Worm (Caenorhabditis elegans) whole organism, late embryonic: ENCODE measurements around the gene F39F10.3.
"Not testable (repeated sequence)": the region's sequence is repeated elsewhere in the genome, so short reads cannot be mapped to it uniquely, and the experiment has no call there.

ENCODE experiments used
- F13H6.1 ChIP-seq: sonication (generic microtip); optimal IDR thresholded peaks from 2 replicates; lab custom pipeline; 2016; ENCODE audit warnings: missing genetic modification characterization, missing compliant biosample characterization
- K09A11.1 ChIP-seq: sonication (generic microtip); optimal IDR thresholded peaks from 2 replicates; lab custom pipeline; 2017; ENCODE audit warnings: antibody characterized with exemption, mild to moderate bottlenecking, missing genetic modification characterization, missing compliant biosample characterization; ENCODE audit not compliant: insufficient read depth
- T23F11.4 ChIP-seq: fragments of 200-800 bp; sonication (Bioruptor generic); optimal IDR thresholded peaks from 2 replicates; lab custom pipeline; 2018; ENCODE audit warnings: mild to moderate bottlenecking, missing genetic modification characterization, missing compliant biosample characterization
- ceh-14 ChIP-seq: sonication (generic microtip); optimal IDR thresholded peaks from 2 replicates; lab custom pipeline; 2016; ENCODE audit warnings: missing genotype, missing genetic modification characterization, missing compliant biosample characterization
- ceh-2 ChIP-seq: sonication (generic microtip); optimal IDR thresholded peaks from 2 replicates; lab custom pipeline; 2016; ENCODE audit warnings: missing genotype, missing genetic modification characterization, missing compliant biosample characterization
- ceh-24 ChIP-seq: sonication (generic microtip); optimal IDR thresholded peaks from 2 replicates; lab custom pipeline; 2016; ENCODE audit warnings: mild to moderate bottlenecking, missing genetic modification characterization, missing compliant biosample characterization
- ceh-30 ChIP-seq: fragments of 150-350 bp; optimal IDR thresholded peaks from 2 replicates; lab custom pipeline; 2014; ENCODE audit warnings: missing biosample characterization, missing genetic modification characterization
- ceh-31 ChIP-seq: sonication (generic microtip); optimal IDR thresholded peaks from 2 replicates; lab custom pipeline; 2016; ENCODE audit warnings: missing genetic modification characterization, missing compliant biosample characterization
- ceh-48 ChIP-seq: sonication (generic microtip); optimal IDR thresholded peaks from 2 replicates; lab custom pipeline; 2016; ENCODE audit warnings: missing genetic modification characterization, inconsistent platforms, missing compliant biosample characterization
- che-1 ChIP-seq: sonication (generic microtip); optimal IDR thresholded peaks from 2 replicates; lab custom pipeline; 2016; ENCODE audit warnings: mild to moderate bottlenecking, missing genetic modification characterization, missing compliant biosample characterization
- dmd-4 ChIP-seq: sonication (generic microtip); optimal IDR thresholded peaks from 2 replicates; lab custom pipeline; 2016; ENCODE audit warnings: borderline replicate concordance, missing genetic modification characterization, missing compliant biosample characterization
- elt-2 ChIP-seq: sonication (generic microtip); optimal IDR thresholded peaks from 2 replicates; lab custom pipeline; 2016; ENCODE audit warnings: missing genetic modification reagents, missing genetic modification characterization, missing compliant biosample characterization
- elt-4 ChIP-seq: sonication (generic microtip); optimal IDR thresholded peaks from 2 replicates; lab custom pipeline; 2016; ENCODE audit warnings: missing genetic modification characterization, missing compliant biosample characterization
- fax-1 ChIP-seq: sonication (generic microtip); optimal IDR thresholded peaks from 2 replicates; lab custom pipeline; 2016; ENCODE audit warnings: missing genotype, missing genetic modification characterization, missing compliant biosample characterization
- fkh-6 ChIP-seq: sonication (generic microtip); optimal IDR thresholded peaks from 2 replicates; lab custom pipeline; 2016; ENCODE audit warnings: missing genetic modification characterization, missing compliant biosample characterization
- gmeb-2 ChIP-seq: sonication (generic microtip); optimal IDR thresholded peaks from 2 replicates; lab custom pipeline; 2016; ENCODE audit warnings: missing genetic modification characterization, inconsistent platforms, missing compliant biosample characterization
- hlh-15 ChIP-seq: sonication (generic microtip); optimal IDR thresholded peaks from 2 replicates; lab custom pipeline; 2016; ENCODE audit warnings: missing genetic modification characterization, missing compliant biosample characterization
- hlh-30 ChIP-seq: sonication (generic microtip); optimal IDR thresholded peaks from 2 replicates; lab custom pipeline; 2017; ENCODE audit warnings: antibody characterized with exemption, missing genetic modification characterization, missing compliant biosample characterization; ENCODE audit not compliant: insufficient read depth
- hlh-6 ChIP-seq: sonication (generic microtip); optimal IDR thresholded peaks from 2 replicates; lab custom pipeline; 2016; ENCODE audit warnings: missing genotype, missing genetic modification characterization, missing compliant biosample characterization
- mec-3 ChIP-seq: sonication (generic microtip); optimal IDR thresholded peaks from 2 replicates; lab custom pipeline; 2016; ENCODE audit warnings: borderline replicate concordance, missing genetic modification characterization, missing compliant biosample characterization
- nfya-1 ChIP-seq: sonication (generic microtip); optimal IDR thresholded peaks from 2 replicates; lab custom pipeline; 2017; ENCODE audit warnings: missing genetic modification characterization, mild to moderate bottlenecking, missing compliant biosample characterization, antibody characterized with exemption, moderate library complexity
- npax-4 ChIP-seq: sonication (generic microtip); optimal IDR thresholded peaks from 2 replicates; lab custom pipeline; 2016; ENCODE audit warnings: missing genetic modification characterization, missing compliant biosample characterization
- pat-9 ChIP-seq: fragments of 200-800 bp; sonication (Bioruptor generic); optimal IDR thresholded peaks from 2 replicates; lab custom pipeline; 2018; ENCODE audit warnings: mild to moderate bottlenecking, missing genetic modification characterization, moderate library complexity, missing compliant biosample characterization
- pha-4 ChIP-seq: fragments of 150-350 bp; optimal IDR thresholded peaks from 2 replicates; lab custom pipeline; 2018; ENCODE audit warnings: missing biosample characterization, missing genetic modification reagents, missing genetic modification characterization
- pros-1 ChIP-seq: fragments of 150-350 bp; optimal IDR thresholded peaks from 2 replicates; lab custom pipeline; 2014; ENCODE audit warnings: missing biosample characterization, missing genetic modification reagents, missing genetic modification characterization
- tbx-2 ChIP-seq: sonication (generic microtip); optimal IDR thresholded peaks from 2 replicates; lab custom pipeline; 2016; ENCODE audit warnings: missing genetic modification characterization, missing compliant biosample characterization
- tbx-7 ChIP-seq: sonication (generic microtip); optimal IDR thresholded peaks from 2 replicates; lab custom pipeline; 2016; ENCODE audit warnings: missing genotype, missing genetic modification characterization, missing compliant biosample characterization
- ttx-3 ChIP-seq: sonication (generic microtip); optimal IDR thresholded peaks from 2 replicates; lab custom pipeline; 2016; ENCODE audit warnings: missing genetic modification reagents, missing genetic modification characterization, missing compliant biosample characterization
- unc-3 ChIP-seq, 2 experiments: fragments of 200-800 bp in 1 of 2; sonication (Bioruptor generic) in 1 of 2; sonication (generic microtip) in 1 of 2; conservative IDR thresholded peaks in 1 of 2; optimal IDR thresholded peaks in 1 of 2; 2 replicates each; pipeline versions ENCODE4 v1.3.6 to Lab custom; 2016 to 2022; ENCODE audit warnings: missing compliant biosample characterization in 2 of 2, missing genetic modification characterization in 2 of 2, missing genetic modification reagents in 1 of 2
- unc-42 ChIP-seq: sonication (generic microtip); optimal IDR thresholded peaks from 2 replicates; lab custom pipeline; 2016; ENCODE audit warnings: missing genotype, missing genetic modification characterization, missing compliant biosample characterization
- unc-55 ChIP-seq: sonication (generic microtip); optimal IDR thresholded peaks from 2 replicates; lab custom pipeline; 2017; ENCODE audit warnings: missing biosample characterization, missing genetic modification reagents, missing genetic modification characterization
- zip-5 ChIP-seq: sonication (generic microtip); optimal IDR thresholded peaks from 2 replicates; lab custom pipeline; 2016; ENCODE audit warnings: missing genetic modification characterization, missing compliant biosample characterization

F39F10.3 gene

DNA sequence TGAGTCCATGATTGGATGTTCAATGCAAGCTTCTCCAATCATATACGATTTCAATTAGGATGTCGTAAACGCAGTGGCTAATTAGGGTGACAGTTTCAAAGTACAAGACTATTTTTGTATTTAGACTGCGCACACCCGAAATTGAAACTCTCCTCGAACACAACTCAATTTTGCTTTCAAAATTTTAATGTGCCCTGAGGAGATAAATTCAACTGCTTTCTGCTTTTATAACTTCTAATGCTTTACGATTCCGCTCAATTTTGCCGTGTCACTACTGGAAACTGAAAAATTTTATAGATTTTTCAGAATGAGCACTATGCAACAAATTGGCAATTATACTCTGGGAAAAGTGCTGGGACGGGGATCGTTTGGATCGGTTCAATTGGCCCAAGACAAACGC, 2.8 kb downstream of the F39F10.3 start, which contains the start of gene F39F10.2:
F39F10.2 (plus strand) TSS at position 301 of the 400 bp plus-strand sequence.
- TF ChIP-seq gmeb-2 (tag; lab: Kevin White, UChicago), result no peak
- no peak for TF ChIP-seq fkh-6
- no peak for TF ChIP-seq ceh-48

DNA sequence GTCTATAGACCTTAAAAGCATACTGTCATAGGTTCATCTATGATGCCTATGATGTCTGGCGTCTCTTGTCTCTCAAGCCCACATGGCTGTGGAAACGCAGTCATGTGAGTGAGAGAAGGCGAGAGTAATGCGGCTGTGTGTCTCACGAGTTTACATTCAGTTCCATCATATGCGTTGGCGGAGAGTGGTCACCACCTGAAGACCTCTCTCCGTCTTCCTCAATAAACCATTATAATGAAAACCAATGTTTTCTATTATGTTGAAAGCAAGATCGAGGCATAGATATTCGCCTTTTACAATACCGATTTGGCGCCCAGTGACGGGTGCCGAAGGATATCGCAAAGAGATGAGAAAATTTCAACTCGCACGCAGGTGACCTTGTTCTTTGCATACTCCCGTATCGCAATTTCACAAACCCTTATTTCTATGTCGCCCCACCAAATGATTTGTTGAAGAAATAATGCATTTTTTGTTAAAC, 10.2 kb downstream of the F39F10.3 start:
- TF ChIP-seq unc-55 (GFP tag; lab: Kevin White, UChicago), result peak; percentile 34
- TF ChIP-seq tbx-2, result peak; percentile 18
- peak; percentile 91 for TF ChIP-seq hlh-30 (tag; lab: Kevin White, UChicago)
- peak; percentile 22 for TF ChIP-seq ceh-31 (tag; lab: Kevin White, UChicago)

DNA sequence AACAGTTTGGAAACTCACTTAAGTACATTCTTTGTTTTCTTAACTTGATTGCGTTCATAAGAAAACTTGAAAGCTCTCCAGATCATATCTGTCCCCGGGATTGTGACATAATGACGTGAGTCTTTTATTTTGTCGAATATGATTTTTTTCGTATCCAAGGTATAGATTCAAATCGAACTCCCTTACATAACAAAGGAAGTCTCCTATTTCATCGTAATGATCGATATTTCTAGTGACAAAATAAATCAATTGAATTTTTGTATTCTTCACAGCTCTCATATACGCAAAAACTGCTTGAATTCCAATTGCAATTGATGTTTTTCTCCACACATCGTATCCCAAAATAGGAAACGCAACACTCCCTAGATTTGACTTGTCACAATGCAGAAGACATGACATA, 10.9 kb downstream of the F39F10.3 start:
- TF ChIP-seq ceh-24 (tag; lab: Kevin White, UChicago) (no peak), hlh-30 (tag; lab: Kevin White, UChicago) (no peak), npax-4 (tag; lab: Kevin White, UChicago) (no peak), unc-42 (no peak), mec-3 (tag; lab: Kevin White, UChicago) (no peak), tbx-7 (no peak), ceh-2 (tag; lab: Kevin White, UChicago) (no peak), pros-1 (tag; lab: Kevin White, UChicago) (no peak), T23F11.4 (GFP tag; lab: Kevin White, UChicago) (no peak), dmd-4 (no peak), elt-2 (tag; lab: Kevin White, UChicago) (no peak), ceh-14 (tag; lab: Kevin White, UChicago) (no peak), che-1 (tag; lab: Kevin White, UChicago) (no peak)

DNA sequence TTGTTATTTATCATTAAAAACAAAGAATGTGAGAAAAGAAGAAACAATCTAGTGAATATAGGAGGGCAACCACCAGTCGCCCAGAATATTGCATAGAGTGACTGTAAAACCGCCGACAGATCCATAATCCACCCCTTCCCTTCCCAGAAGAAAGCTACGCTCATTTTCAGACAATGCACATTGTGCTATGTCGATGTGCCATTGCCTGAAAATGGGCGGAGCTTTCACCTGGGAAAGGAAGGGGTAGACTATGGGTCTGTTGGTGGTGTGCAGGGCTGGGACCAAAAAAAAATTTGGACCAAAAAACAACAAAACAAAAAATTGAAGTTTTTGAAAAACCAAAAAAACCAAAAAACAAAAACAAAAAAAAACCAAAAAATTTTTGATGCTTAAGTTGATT, 11.8 kb downstream of the F39F10.3 start, which contains the start of gene F39F10.4:
F39F10.4 (minus strand) TSS at position 101 of the 400 bp plus-strand sequence.
- TF ChIP-seq ttx-3 (no peak), nfya-1 (no peak), F13H6.1 (tag; lab: Kevin White, UChicago) (no peak), hlh-6 (tag; lab: Kevin White, UChicago) (no peak), pha-4 (tag; lab: Kevin White, UChicago) (no peak), unc-3 (GFP tag; conservative IDR thresholded peaks at IDR 0.05; lab: Robert Waterston, UW) (no peak), unc-3 (tag; optimal IDR thresholded peaks at IDR 0.05; lab: Kevin White, UChicago) (no peak), gmeb-2 (tag; lab: Kevin White, UChicago) (no peak), hlh-15 (tag; lab: Kevin White, UChicago) (no peak), ceh-24 (tag; lab: Kevin White, UChicago) (no peak), elt-4 (tag; lab: Kevin White, UChicago) (no peak), zip-5 (tag; lab: Kevin White, UChicago) (no peak), T23F11.4 (GFP tag; lab: Kevin White, UChicago) (no peak)

DNA sequence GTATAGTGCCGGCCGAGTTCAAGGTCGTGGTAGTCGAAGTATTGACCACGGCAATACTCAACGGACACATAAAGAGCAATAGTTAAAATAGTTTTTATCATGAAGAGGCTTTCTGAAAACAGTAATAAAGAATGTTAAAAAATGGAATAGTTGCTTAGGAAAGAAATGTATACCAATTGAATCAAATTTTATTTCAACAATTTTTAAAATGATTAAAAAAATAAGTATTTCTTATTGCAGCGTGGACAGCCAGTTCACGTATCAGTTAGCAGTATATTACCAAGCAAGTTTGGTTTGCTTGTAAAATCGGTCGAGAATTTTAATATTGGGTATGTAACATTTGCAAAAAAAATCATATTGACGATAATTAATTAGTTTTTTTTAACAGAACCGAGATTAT, 21.9 kb downstream of the F39F10.3 start, which contains the start of gene F39F10.5:
F39F10.5 (minus strand) TSS at position 101 of the 400 bp plus-strand sequence.
- TF ChIP-seq pat-9, ceh-30, K09A11.1 (tag; lab: Kevin White, UChicago): not testable (repeated sequence)

DNA sequence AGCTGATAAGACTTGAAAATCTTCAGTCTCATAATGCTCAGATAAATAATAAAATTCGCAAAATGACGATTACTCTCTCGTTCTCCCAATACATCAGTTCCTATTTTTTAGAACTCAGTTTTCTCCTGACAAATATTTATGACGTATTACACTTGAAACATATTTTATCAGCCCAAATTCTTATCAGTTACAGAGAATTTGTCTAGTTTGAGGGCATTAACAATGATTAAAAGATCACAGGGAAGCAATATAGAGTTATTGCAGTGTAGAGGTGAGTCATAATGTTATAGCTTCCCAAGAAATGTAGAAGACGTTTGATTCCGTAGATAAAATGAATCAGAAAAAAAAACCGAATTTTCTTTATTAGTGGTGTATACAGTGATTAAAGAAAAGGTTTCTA, 27.7 kb downstream of the F39F10.3 start:
- TF ChIP-seq fax-1 (tag; lab: Kevin White, UChicago) (no peak), elt-2 (tag; lab: Kevin White, UChicago) (peak; percentile 74)
